Fruit fly (Drosophila melanogaster) whole organism: ENCODE data around the gene NK7.1.

Source experiments
- Dll ChIP-seq: fragments of >200 bp; optimal IDR thresholded peaks from 2 replicates; lab custom pipeline; 2017
- EcR ChIP-seq, 2 experiments: fragments of >200 bp; optimal IDR thresholded peaks; 2 replicates each; lab custom pipeline; 2017; ENCODE audit warnings: missing biosample characterization in 2 of 2, missing genetic modification characterization in 2 of 2, missing genetic modification reagents in 2 of 2
- pan ChIP-seq: fragments of >200 bp; optimal IDR thresholded peaks from 2 replicates; lab custom pipeline; 2017
- psq ChIP-seq: fragments of >200 bp; optimal IDR thresholded peaks from 2 replicates; lab custom pipeline; 2017

DNA sequence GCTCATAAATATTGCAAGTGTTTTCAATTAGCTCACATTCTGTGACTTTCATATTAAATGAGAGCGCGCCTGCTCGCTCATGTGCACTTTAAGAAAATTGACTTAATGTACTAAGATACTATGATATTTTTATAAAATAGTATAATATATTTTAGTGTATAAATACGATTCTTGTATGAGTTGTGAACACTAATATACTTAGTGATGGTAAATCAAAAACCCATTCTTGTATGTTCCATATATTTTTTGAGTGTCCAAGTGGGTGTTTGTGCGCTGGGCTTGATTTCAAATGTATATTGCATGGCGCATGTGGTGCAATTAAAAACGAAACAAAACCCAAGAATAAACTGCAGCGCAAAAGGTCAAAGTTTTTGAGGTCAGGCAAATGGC is 1.1 kb upstream of the NK7.1 start:
- TF ChIP-seq psq (lab: Kevin White, UChicago), result no peak
- TF ChIP-seq pan (lab: Kevin White, UChicago), result no peak
- TF ChIP-seq EcR (GFP tag; optimal IDR thresholded peaks at IDR 0.05; lab: Kevin White, UChicago), result no peak
- TF ChIP-seq Dll (lab: Kevin White, UChicago), result no peak
